Fruit fly (Drosophila melanogaster) whole organism, embryonic: ENCODE data around the gene CG6432.
A peak's percentile ranks its signal among the peaks of the same experiment; 100 is the strongest.

ENCODE experiments used
- Antp ChIP-seq: fragments of 200-800 bp; sonication (Bioruptor generic); optimal IDR thresholded peaks from 3 replicates; lab custom pipeline; 2016; ENCODE audit warnings: missing biosample characterization, missing genetic modification characterization
- B-H2 ChIP-seq: fragments of 200-800 bp; sonication (Bioruptor generic); optimal IDR thresholded peaks from 2 replicates; lab custom pipeline; 2018; ENCODE audit warnings: missing biosample characterization, mild to moderate bottlenecking, missing genetic modification characterization
- CG10274 ChIP-seq: fragments of 200-800 bp; sonication (Bioruptor generic); optimal IDR thresholded peaks from 3 replicates; lab custom pipeline; 2017; ENCODE audit warnings: missing biosample characterization, mild to moderate bottlenecking, missing genetic modification characterization
- CG10431 ChIP-seq: fragments of 200-800 bp; sonication (Bioruptor generic); optimal IDR thresholded peaks from 3 replicates; lab custom pipeline; 2018; ENCODE audit warnings: missing biosample characterization, mild to moderate bottlenecking, missing genetic modification characterization
- CG15011 ChIP-seq: fragments of 200-800 bp; sonication (Bioruptor generic); optimal IDR thresholded peaks from 3 replicates; lab custom pipeline; 2018; ENCODE audit warnings: missing biosample characterization, mild to moderate bottlenecking, missing genetic modification characterization
- CG15479 ChIP-seq: fragments of 200-800 bp; sonication (Bioruptor generic); optimal IDR thresholded peaks from 3 replicates; lab custom pipeline; 2019; ENCODE audit warnings: missing biosample characterization, mild to moderate bottlenecking, missing genetic modification characterization, moderate library complexity
- CG16779 ChIP-seq: fragments of 200-800 bp; sonication (Bioruptor generic); IDR thresholded peaks from 2 replicates; pipeline ENCODE4 v1.3.6; 2022; ENCODE audit warnings: missing biosample characterization, missing genetic modification characterization
- CG16863 ChIP-seq: fragments of 200-800 bp; sonication (Bioruptor generic); optimal IDR thresholded peaks from 3 replicates; lab custom pipeline; 2016; ENCODE audit warnings: missing biosample characterization, missing genetic modification characterization
- CG17568 ChIP-seq: fragments of 200-800 bp; sonication (Bioruptor generic); optimal IDR thresholded peaks from 2 replicates; lab custom pipeline; 2018; ENCODE audit warnings: missing biosample characterization, mild to moderate bottlenecking, missing genetic modification characterization, moderate library complexity
- CG17802 ChIP-seq: fragments of 200-800 bp; sonication (Bioruptor generic); optimal IDR thresholded peaks from 2 replicates; lab custom pipeline; 2018; ENCODE audit warnings: missing biosample characterization, mild to moderate bottlenecking, missing genetic modification characterization, moderate library complexity
- CG2199 ChIP-seq: fragments of 200-800 bp; sonication (Bioruptor generic); IDR thresholded peaks from 3 replicates; pipeline ENCODE4 v1.3.6; 2022; ENCODE audit warnings: missing biosample characterization, missing genetic modification characterization
- CG31224 ChIP-seq: fragments of 200-800 bp; sonication (Bioruptor generic); IDR thresholded peaks from 2 replicates; pipeline ENCODE4 v1.3.6; 2022; ENCODE audit warnings: missing biosample characterization, missing genetic modification characterization
- CG33213 ChIP-seq: fragments of 200-800 bp; sonication (Bioruptor generic); optimal IDR thresholded peaks from 3 replicates; lab custom pipeline; 2016; ENCODE audit warnings: missing biosample characterization, missing genetic modification characterization
- CG4328 ChIP-seq: fragments of 200-800 bp; sonication (Bioruptor generic); optimal IDR thresholded peaks from 3 replicates; lab custom pipeline; 2017; ENCODE audit warnings: missing biosample characterization, missing genetic modification reagents, missing genetic modification characterization
- CG4617 ChIP-seq: fragments of 200-800 bp; sonication (Bioruptor generic); optimal IDR thresholded peaks from 3 replicates; lab custom pipeline; 2016; ENCODE audit warnings: missing biosample characterization, missing genetic modification characterization, borderline replicate concordance
- CG6813 ChIP-seq: fragments of 200-800 bp; sonication (Bioruptor generic); optimal IDR thresholded peaks from 2 replicates; lab custom pipeline; 2017; ENCODE audit warnings: missing biosample characterization, missing genetic modification characterization, mild to moderate bottlenecking, moderate library complexity, missing genetic modification reagents
- CG7271 ChIP-seq: fragments of 200-800 bp; sonication (Bioruptor generic); optimal IDR thresholded peaks from 2 replicates; lab custom pipeline; 2018; ENCODE audit warnings: missing biosample characterization, mild to moderate bottlenecking, missing genetic modification characterization, moderate library complexity
- CG7745 ChIP-seq: fragments of 200-800 bp; sonication (Bioruptor generic); optimal IDR thresholded peaks from 2 replicates; lab custom pipeline; 2018; ENCODE audit warnings: missing biosample characterization, mild to moderate bottlenecking, missing genetic modification characterization, moderate library complexity
- D ChIP-seq, 2 experiments: fragments of 200-800 bp in 1 of 2; fragments of >200 bp in 1 of 2; sonication (Bioruptor generic) in 1 of 2; optimal IDR thresholded peaks; 2 replicates in 1 of 2; 3 replicates in 1 of 2; lab custom pipeline; 2017; ENCODE audit warnings: mild to moderate bottlenecking in 1 of 2, missing biosample characterization in 1 of 2, missing genetic modification characterization in 1 of 2, missing genetic modification reagents in 1 of 2
- Elba2 ChIP-seq: fragments of 200-800 bp; sonication (Bioruptor generic); optimal IDR thresholded peaks from 3 replicates; lab custom pipeline; 2016; ENCODE audit warnings: missing biosample characterization, missing genetic modification characterization
- HHEX ChIP-seq: fragments of 200-800 bp; sonication (Bioruptor generic); optimal IDR thresholded peaks from 3 replicates; lab custom pipeline; 2017; ENCODE audit warnings: missing biosample characterization, mild to moderate bottlenecking, missing genetic modification characterization, missing genetic modification reagents
- Hand ChIP-seq: fragments of 200-800 bp; sonication (Bioruptor generic); optimal IDR thresholded peaks from 2 replicates; lab custom pipeline; 2017; ENCODE audit warnings: mild to moderate bottlenecking, missing biosample characterization, missing genetic modification reagents, missing genetic modification characterization
- Hr78 ChIP-seq, 2 experiments: fragments of 200-800 bp in 1 of 2; fragments of >200 bp in 1 of 2; sonication (Bioruptor generic) in 1 of 2; optimal IDR thresholded peaks; 2 replicates each; lab custom pipeline; 2017 to 2019; ENCODE audit warnings: missing biosample characterization in 2 of 2, missing genetic modification characterization in 2 of 2, mild to moderate bottlenecking in 1 of 2, moderate library complexity in 1 of 2
- Ptx1 ChIP-seq: fragments of 200-800 bp; sonication (Bioruptor generic); IDR thresholded peaks from 2 replicates; pipeline ENCODE4 v1.3.6; 2022; ENCODE audit warnings: missing biosample characterization, missing genetic modification characterization
- Sry-β ChIP-seq: fragments of 200-800 bp; sonication (Bioruptor generic); optimal IDR thresholded peaks from 2 replicates; lab custom pipeline; 2018; ENCODE audit warnings: missing biosample characterization, mild to moderate bottlenecking, missing genetic modification characterization, moderate library complexity
- Stat92E ChIP-seq, 3 experiments: fragments of >200 bp in 2 of 3; fragments of 200-800 bp in 1 of 3; sonication (Bioruptor generic) in 1 of 3; optimal IDR thresholded peaks; 2 replicates each; lab custom pipeline; 2017 to 2019; ENCODE audit warnings: missing biosample characterization in 3 of 3, missing genetic modification characterization in 3 of 3, mild to moderate bottlenecking in 1 of 3, moderate library complexity in 1 of 3
- bigmax ChIP-seq: fragments of 200-800 bp; sonication (Bioruptor generic); optimal IDR thresholded peaks from 2 replicates; lab custom pipeline; 2018; ENCODE audit warnings: missing biosample characterization, mild to moderate bottlenecking, missing genetic modification characterization
- bsh ChIP-seq, 2 experiments: fragments of 200-800 bp; sonication (Bioruptor generic); optimal IDR thresholded peaks; 2 replicates each; lab custom pipeline; 2017 to 2018; ENCODE audit warnings: mild to moderate bottlenecking in 2 of 2, missing biosample characterization in 2 of 2, missing genetic modification characterization in 2 of 2, moderate library complexity in 1 of 2
- btn ChIP-seq: fragments of 200-800 bp; sonication (Bioruptor generic); optimal IDR thresholded peaks from 2 replicates; lab custom pipeline; 2016; ENCODE audit warnings: missing biosample characterization, missing genetic modification characterization
- cad ChIP-seq: fragments of >200 bp; optimal IDR thresholded peaks from 2 replicates; lab custom pipeline; 2017; ENCODE audit warnings: missing biosample characterization, missing genetic modification characterization
- chm ChIP-seq: fragments of 200-800 bp; sonication (Bioruptor generic); IDR thresholded peaks from 2 replicates; pipeline ENCODE4 v1.3.6; 2022; ENCODE audit warnings: missing biosample characterization, missing genetic modification characterization
- corto ChIP-seq: fragments of 200-800 bp; sonication (Bioruptor generic); optimal IDR thresholded peaks from 2 replicates; lab custom pipeline; 2016; ENCODE audit warnings: missing biosample characterization, mild to moderate bottlenecking, missing genetic modification characterization, moderate library complexity
- disco-r ChIP-seq: fragments of 200-800 bp; sonication (Bioruptor generic); optimal IDR thresholded peaks from 2 replicates; lab custom pipeline; 2016; ENCODE audit warnings: missing biosample characterization, missing genetic modification characterization
- emc ChIP-seq: fragments of 200-800 bp; sonication (Bioruptor generic); optimal IDR thresholded peaks from 2 replicates; lab custom pipeline; 2016; ENCODE audit warnings: missing biosample characterization, missing genetic modification characterization
- ind ChIP-seq: fragments of 200-800 bp; sonication (Bioruptor generic); optimal IDR thresholded peaks from 3 replicates; lab custom pipeline; 2016; ENCODE audit warnings: missing biosample characterization, missing genetic modification characterization
- jigr1 ChIP-seq: fragments of 200-800 bp; sonication (Bioruptor generic); IDR thresholded peaks from 3 replicates; pipeline ENCODE4 v1.3.6; 2022; ENCODE audit warnings: missing biosample characterization, missing genetic modification characterization
- kni ChIP-seq: fragments of 200-800 bp; sonication (Bioruptor generic); optimal IDR thresholded peaks from 3 replicates; lab custom pipeline; 2017; ENCODE audit warnings: mild to moderate bottlenecking, missing biosample characterization, missing genetic modification reagents, missing genetic modification characterization
- lab ChIP-seq: fragments of 200-800 bp; sonication (Bioruptor generic); optimal IDR thresholded peaks from 3 replicates; lab custom pipeline; 2017; ENCODE audit warnings: missing biosample characterization, missing genetic modification characterization, mild to moderate bottlenecking, moderate library complexity, missing genetic modification reagents
- phol ChIP-seq: fragments of 200-800 bp; sonication (Bioruptor generic); optimal IDR thresholded peaks from 3 replicates; lab custom pipeline; 2018; ENCODE audit warnings: missing biosample characterization, mild to moderate bottlenecking, missing genetic modification characterization, moderate library complexity
- sens ChIP-seq: fragments of 200-800 bp; sonication (Bioruptor generic); peaks from one replicate; lab custom pipeline; 2016; ENCODE audit warnings: missing biosample characterization, missing genetic modification characterization
- sug ChIP-seq: fragments of 200-800 bp; optimal IDR thresholded peaks from 2 replicates; lab custom pipeline; 2019; ENCODE audit warnings: missing biosample characterization, mild to moderate bottlenecking, missing genetic modification characterization, moderate library complexity
- tgo ChIP-seq: fragments of 200-800 bp; sonication (Bioruptor generic); IDR thresholded peaks from 3 replicates; pipeline ENCODE4 v1.3.6; 2022; ENCODE audit warnings: missing biosample characterization, missing genetic modification characterization
- tll ChIP-seq, 2 experiments: fragments of 200-800 bp in 1 of 2; fragments of >200 bp in 1 of 2; sonication (Bioruptor generic) in 1 of 2; optimal IDR thresholded peaks; 2 replicates each; lab custom pipeline; 2017 to 2019; ENCODE audit warnings: missing biosample characterization in 2 of 2, missing genetic modification characterization in 2 of 2, mild to moderate bottlenecking in 1 of 2, moderate library complexity in 1 of 2
- trh ChIP-seq: fragments of 200-800 bp; sonication (Bioruptor generic); optimal IDR thresholded peaks from 2 replicates; lab custom pipeline; 2016; ENCODE audit warnings: missing biosample characterization, missing genetic modification characterization
- twi ChIP-seq: fragments of 200-800 bp; optimal IDR thresholded peaks from 2 replicates; lab custom pipeline; 2019; ENCODE audit warnings: missing biosample characterization, mild to moderate bottlenecking, missing genetic modification characterization, moderate library complexity
- wor ChIP-seq: fragments of 200-800 bp; sonication (Bioruptor generic); IDR thresholded peaks from 2 replicates; pipeline ENCODE4 v1.3.6; 2022; ENCODE audit warnings: missing biosample characterization, missing genetic modification characterization
- zen ChIP-seq: fragments of 200-800 bp; sonication (Bioruptor generic); optimal IDR thresholded peaks from 3 replicates; lab custom pipeline; 2018; ENCODE audit warnings: missing biosample characterization, mild to moderate bottlenecking, missing genetic modification characterization, moderate library complexity
- zfh1 ChIP-seq: fragments of 200-800 bp; sonication (Bioruptor generic); IDR thresholded peaks from 3 replicates; pipeline ENCODE4 v1.3.6; 2022; ENCODE audit warnings: missing biosample characterization, missing genetic modification characterization

Gene CG6432

dm6 chr3R:24297444-24298146 lies 39.1 kb upstream of the CG6432 start:
- TF ChIP-seq lab (GFP tag; lab: Kevin White, UChicago) (no peak), kni (peak; percentile 93), btn (no peak), CG10431 (GFP tag; lab: Kevin White, UChicago) (no peak), phol (tag; lab: Kevin White, UChicago) (no peak), Hr78 (GFP tag; optimal IDR thresholded peaks at IDR 0.05; lab: Kevin White, UChicago) (peak in 1 of 2 experiments; percentile 77), Antp (GFP tag; lab: Kevin White, UChicago) (no peak), Elba2 (GFP tag; lab: Kevin White, UChicago) (no peak), CG16863 (GFP tag; lab: Kevin White, UChicago) (no peak), CG6813 (GFP tag; lab: Kevin White, UChicago) (no peak), zen (tag; lab: Kevin White, UChicago) (peak; percentile 78), cad (GFP tag; lab: Kevin White, UChicago) (peak; percentile 97), CG7745 (tag; lab: Kevin White, UChicago) (peak; percentile 1), emc (GFP tag; lab: Kevin White, UChicago) (no peak), Stat92E (GFP tag; optimal IDR thresholded peaks at IDR 0.05; lab: Kevin White, UChicago) (peak in 1 of 3 experiments; percentile 90), CG15479 (GFP tag; lab: Kevin White, UChicago) (peak; percentile 87), twi (tag; lab: Kevin White, UChicago) (peak; percentile 48), CG7271 (peak; percentile 18), zfh1 (GFP tag; lab: Robert Waterston, UW) (no peak), CG33213 (no peak), tll (GFP tag; optimal IDR thresholded peaks at IDR 0.05; lab: Kevin White, UChicago) (peak in 1 of 2 experiments; percentile 95), sug (no peak), bigmax (no peak), tgo (no peak), CG2199 (GFP tag; lab: Robert Waterston, UW) (0 out of 3 replicates have a peak, but pooled peaks have one; percentile 24)

dm6 chr3R:24298534-24298936 lies 38.2 kb upstream of the CG6432 start:
- peak; percentile 10 for TF ChIP-seq CG15011 (GFP tag; lab: Kevin White, UChicago)
- TF ChIP-seq CG17568 (GFP tag; lab: Kevin White, UChicago): no peak
- peak; percentile 2 for TF ChIP-seq HHEX (GFP tag; lab: Kevin White, UChicago)
- TF ChIP-seq disco-r (GFP tag; lab: Kevin White, UChicago): no peak
- no peak for TF ChIP-seq zfh1 (GFP tag; lab: Robert Waterston, UW)
- TF ChIP-seq CG4617 (GFP tag; lab: Kevin White, UChicago): no peak
- peak in 1 of 2 experiments; percentile 60 for TF ChIP-seq bsh (GFP tag; optimal IDR thresholded peaks at IDR 0.05; lab: Kevin White, UChicago)
- TF ChIP-seq wor (GFP tag; lab: Robert Waterston, UW): no peak
- no peak for TF ChIP-seq jigr1 (GFP tag; lab: Robert Waterston, UW)
- no peak for TF ChIP-seq CG4328 (GFP tag; lab: Kevin White, UChicago)
- TF ChIP-seq ind (GFP tag; lab: Kevin White, UChicago): no peak
- TF ChIP-seq chm (GFP tag; lab: Robert Waterston, UW): no peak
- no peak for TF ChIP-seq Sry-β (GFP tag; lab: Kevin White, UChicago)
- no peak for TF ChIP-seq CG31224 (GFP tag; lab: Robert Waterston, UW)
- TF ChIP-seq trh (GFP tag; lab: Kevin White, UChicago): peak; percentile 1
- TF ChIP-seq B-H2: no peak
- no peak for TF ChIP-seq CG10274 (GFP tag; lab: Kevin White, UChicago)
- TF ChIP-seq CG16779 (GFP tag; lab: Robert Waterston, UW): no peak
- no peak for TF ChIP-seq CG17802
- TF ChIP-seq btn: no peak
- TF ChIP-seq D (optimal IDR thresholded peaks at IDR 0.05; lab: Kevin White, UChicago): no peak
- TF ChIP-seq D (GFP tag; optimal IDR thresholded peaks at IDR 0.05; lab: Kevin White, UChicago): no peak
- TF ChIP-seq sens (GFP tag; lab: Kevin White, UChicago): peak; percentile 86
- TF ChIP-seq Ptx1 (GFP tag; lab: Robert Waterston, UW): no peak
- TF ChIP-seq Hand (GFP tag; lab: Kevin White, UChicago): no peak
- TF ChIP-seq corto (GFP tag; lab: Kevin White, UChicago): no peak
